Worm (Caenorhabditis elegans) whole organism, midembryonic: ENCODE data around the gene rhy-1.

ENCODE experiments used
- T22C8.4 ChIP-seq: fragments of 200-800 bp; sonication (Bioruptor generic); IDR thresholded peaks from 2 replicates; pipeline ENCODE4 v1.3.6; 2022; ENCODE audit warnings: missing genetic modification characterization, missing compliant biosample characterization
- klf-2 ChIP-seq: fragments of 200-800 bp; sonication (Bioruptor generic); conservative IDR thresholded peaks from 2 replicates; pipeline ENCODE4 v1.3.6; 2022; ENCODE audit warnings: missing genetic modification reagents, missing genetic modification characterization, missing compliant biosample characterization
- med-1 ChIP-seq: sonication (generic microtip); optimal IDR thresholded peaks from 2 replicates; lab custom pipeline; 2017; ENCODE audit warnings: missing genetic modification characterization, mild to moderate bottlenecking, missing compliant biosample characterization, antibody characterized with exemption, missing genetic modification reagents; ENCODE audit not compliant: insufficient read depth
- ref-1 ChIP-seq: fragments of 200-800 bp; sonication (Bioruptor generic); conservative IDR thresholded peaks from 2 replicates; pipeline ENCODE4 v1.3.6; 2022; ENCODE audit warnings: missing genetic modification reagents, missing genetic modification characterization, missing compliant biosample characterization
- tab-1 ChIP-seq: fragments of 200-800 bp; sonication (Bioruptor generic); IDR thresholded peaks from 2 replicates; pipeline ENCODE4 v1.3.6; 2022; ENCODE audit warnings: missing genetic modification characterization, missing compliant biosample characterization

- TF ChIP-seq tab-1 (GFP tag; lab: Robert Waterston, UW), result no peak
- TF ChIP-seq ref-1 (GFP tag; lab: Robert Waterston, UW), result no peak
- no peak for TF ChIP-seq T22C8.4 (GFP tag; lab: Robert Waterston, UW)
- no peak for TF ChIP-seq klf-2 (GFP tag; lab: Robert Waterston, UW)
- TF ChIP-seq med-1 (GFP tag; lab: Kevin White, UChicago), result no peak
Observed at ce11 chrII:9117789-9118242, 43.4 kb upstream of the rhy-1 start.
